Fruit fly (Drosophila melanogaster) whole organism, embryonic: ENCODE data around the gene CG9297.

Experiments used
- CG17385 ChIP-seq: fragments of 200-800 bp; sonication (Bioruptor generic); optimal IDR thresholded peaks from 3 replicates; lab custom pipeline; 2018; ENCODE audit warnings: missing biosample characterization, mild to moderate bottlenecking, missing genetic modification characterization
- az2 ChIP-seq: fragments of 200-800 bp; sonication (Bioruptor generic); optimal IDR thresholded peaks from 3 replicates; lab custom pipeline; 2016; ENCODE audit warnings: missing biosample characterization, missing genetic modification characterization

DNA sequence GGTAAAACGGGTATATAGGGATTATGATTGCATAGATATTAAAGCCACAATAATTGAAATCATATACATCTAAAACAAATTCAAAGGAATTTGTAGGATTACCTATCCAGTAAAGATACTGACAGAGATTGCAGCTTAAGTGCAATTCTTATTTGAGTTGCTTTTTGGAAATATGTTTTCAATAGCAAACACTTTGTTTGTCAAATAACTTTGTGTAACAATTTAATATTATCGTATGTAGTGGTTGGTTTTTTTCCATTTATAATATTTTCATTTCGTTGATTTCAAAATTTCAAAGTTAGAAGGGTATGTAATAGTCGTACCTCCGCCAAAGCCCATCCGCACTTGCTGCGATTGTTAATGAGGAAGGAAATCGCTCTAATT is 35.4 kb downstream of the CG9297 start:
- no peak for TF ChIP-seq az2 (GFP tag; lab: Kevin White, UChicago)
- no peak for TF ChIP-seq CG17385 (GFP tag; lab: Kevin White, UChicago)
